Worm (Caenorhabditis elegans): ENCODE measurements around the gene R02E4.1.

DNA sequence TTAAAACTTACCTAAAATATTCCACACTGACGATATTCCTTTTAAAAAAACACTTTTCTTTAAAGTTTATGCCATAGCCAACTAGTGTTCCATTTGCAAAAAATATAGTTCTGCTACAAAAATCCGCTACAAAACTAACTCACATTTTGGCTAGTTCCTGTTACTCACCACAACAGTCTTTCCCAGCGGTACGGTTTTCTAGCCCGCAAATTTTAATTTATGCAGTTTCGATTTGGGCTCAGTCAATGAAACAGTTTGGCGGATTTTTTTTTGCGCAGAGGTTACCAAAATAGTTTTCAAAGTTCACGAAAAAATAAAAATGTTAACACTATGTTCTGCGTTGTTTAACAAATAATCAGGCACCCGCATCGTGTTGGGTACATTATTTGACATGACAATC lies 3.1 kb downstream of the R02E4.1 start:
- TF ChIP-seq nhr-10 (tag; optimal IDR thresholded peaks at IDR 0.05), result no peak
- no peak for TF ChIP-seq Y48G9A.11 (GFP tag; IDR thresholded peaks at IDR 0.05)
- no peak for TF ChIP-seq lsy-2 (tag; optimal IDR thresholded peaks at IDR 0.05)
- TF ChIP-seq nhr-42 (GFP tag; IDR thresholded peaks at IDR 0.05), result no peak
- no peak for TF ChIP-seq ceh-82 (tag; optimal IDR thresholded peaks at IDR 0.05)
- TF ChIP-seq nhr-41 (GFP tag; IDR thresholded peaks at IDR 0.05), result no peak
- no peak for TF ChIP-seq unc-39 (tag; optimal IDR thresholded peaks at IDR 0.05)
- TF ChIP-seq lin-39 (tag; optimal IDR thresholded peaks at IDR 0.05), result no peak
- TF ChIP-seq nhr-77 (tag; optimal IDR thresholded peaks at IDR 0.05), result no peak
- TF ChIP-seq unc-62 (GFP tag; optimal IDR thresholded peaks at IDR 0.05 in 1 of 2), result no peak
- no peak for TF ChIP-seq unc-62 (tag; optimal IDR thresholded peaks at IDR 0.05)
- no peak for TF ChIP-seq ztf-11 (tag; optimal IDR thresholded peaks at IDR 0.05)
- TF ChIP-seq egl-27 (tag; optimal IDR thresholded peaks at IDR 0.05), result no peak
- TF ChIP-seq ama-1 (optimal IDR thresholded peaks at IDR 0.05), result no peak
- no peak for TF ChIP-seq aly-2 (tag; optimal IDR thresholded peaks at IDR 0.05)
